Worm (Caenorhabditis elegans) whole organism, dauer: Measurements from ENCODE around the gene B0545.4.
"Not testable (repeated sequence)": the region's sequence is repeated elsewhere in the genome, so short reads cannot be mapped to it uniquely, and the experiment has no call there.

Experiments
- unc-62 ChIP-seq: sonication (generic microtip); optimal IDR thresholded peaks from 2 replicates; lab custom pipeline; 2017; ENCODE audit warnings: missing biosample characterization, missing genetic modification reagents, missing genetic modification characterization

Gene B0545.4

ce11 chrIV:109307-109706, at the start of gene B0545.4:
TSS of gene B0545.4 (minus strand) at chrIV:109407.
- TF ChIP-seq unc-62 = no peak

- no peak for TF ChIP-seq unc-62
Observed at ce11 chrIV:158662-159061, 49.5 kb upstream of the B0545.4 start, which contains the start of gene Y38C1AA.7. TSS of gene Y38C1AA.7 (plus strand) at chrIV:158962.

ce11 chrIV:157809-158208, 48.6 kb upstream of the B0545.4 start, which contains the start of gene gegf-1:
TSS of gene gegf-1 (minus strand) at chrIV:157909.
- no peak for TF ChIP-seq unc-62

- TF ChIP-seq unc-62 = no peak
Observed at ce11 chrIV:149794-150193, 40.6 kb upstream of the B0545.4 start.

ce11 chrIV:148756-149155, 39.5 kb upstream of the B0545.4 start:
- no peak for TF ChIP-seq unc-62

- no peak for TF ChIP-seq unc-62
Observed at ce11 chrIV:147819-148218, 38.6 kb upstream of the B0545.4 start, which contains the start of gene col-99. TSS of gene col-99 (minus strand) at chrIV:147919.

- no peak for TF ChIP-seq unc-62
Observed at ce11 chrIV:143807-144371, 34.7 kb upstream of the B0545.4 start.

- no peak for TF ChIP-seq unc-62
Observed at ce11 chrIV:141022-141421, 31.8 kb upstream of the B0545.4 start.

- TF ChIP-seq unc-62 = no peak
Observed at ce11 chrIV:139652-140051, 30.4 kb upstream of the B0545.4 start.

ce11 chrIV:133968-134367, 24.8 kb upstream of the B0545.4 start:
- TF ChIP-seq unc-62 = no peak

ce11 chrIV:132095-132494, 22.9 kb upstream of the B0545.4 start, which contains the start of gene daf-1:
TSS of gene daf-1 (plus strand) at chrIV:132416.
- TF ChIP-seq unc-62 = no peak

- TF ChIP-seq unc-62 = no peak
Observed at ce11 chrIV:130150-130549, 20.9 kb upstream of the B0545.4 start.

- no peak for TF ChIP-seq unc-62
Observed at ce11 chrIV:128525-128924, 19.3 kb upstream of the B0545.4 start.

- no peak for TF ChIP-seq unc-62
Observed at ce11 chrIV:125881-126781, 16.9 kb upstream of the B0545.4 start, which contains the start of the genes grld-1 and cox-6C. TSS of gene grld-1 (minus strand) at chrIV:125931. TSS of gene cox-6C (plus strand) at chrIV:126731.

- TF ChIP-seq unc-62 = no peak
Observed at ce11 chrIV:121607-122006, 12.4 kb upstream of the B0545.4 start, which contains the start of gene tut-1. TSS of gene tut-1 (minus strand) at chrIV:121707.

- no peak for TF ChIP-seq unc-62
Observed at ce11 chrIV:119792-120191, 10.6 kb upstream of the B0545.4 start.

- TF ChIP-seq unc-62 = no peak
Observed at ce11 chrIV:118786-119185, 9.6 kb upstream of the B0545.4 start.

ce11 chrIV:111377-111776, 2.2 kb upstream of the B0545.4 start, which contains the start of gene F29C4.4:
TSS of gene F29C4.4 (plus strand) at chrIV:111677.
- TF ChIP-seq unc-62 = not testable (repeated sequence)
